Worm (Caenorhabditis elegans): ENCODE data around the gene C36C9.4.
"Not testable (repeated sequence)": the region's sequence is repeated elsewhere in the genome, so short reads cannot be mapped to it uniquely, and the experiment has no call there.

C36C9.4 gene

DNA sequence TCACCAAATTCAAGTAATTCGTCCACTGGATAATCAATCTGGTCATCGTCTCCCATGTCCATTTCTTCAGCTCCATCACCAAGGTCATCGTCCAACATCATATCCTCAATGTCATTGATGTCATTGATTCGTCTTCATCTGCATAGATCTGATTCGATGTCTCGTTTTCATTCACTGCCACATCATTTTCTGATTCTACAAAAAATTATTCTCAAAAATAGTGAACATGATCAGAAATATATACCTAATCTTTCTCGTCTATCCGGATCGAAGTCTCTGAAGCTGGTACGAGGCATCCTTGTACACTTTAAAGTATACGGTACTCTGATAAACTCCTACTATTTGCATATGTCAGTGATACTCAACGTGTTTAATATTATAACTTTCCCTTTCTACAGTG, at the start of gene C36C9.4:
TSS of gene C36C9.4 (minus strand) at position 101 of the 400 bp plus-strand sequence.
- not testable (repeated sequence) for TF ChIP-seq fkh-4 (tag; optimal IDR thresholded peaks at IDR 0.05; ENCODE audit: borderline replicate concordance); sox-4 (tag; optimal IDR thresholded peaks at IDR 0.05); nhr-71 (tag; optimal IDR thresholded peaks at IDR 0.05)

DNA sequence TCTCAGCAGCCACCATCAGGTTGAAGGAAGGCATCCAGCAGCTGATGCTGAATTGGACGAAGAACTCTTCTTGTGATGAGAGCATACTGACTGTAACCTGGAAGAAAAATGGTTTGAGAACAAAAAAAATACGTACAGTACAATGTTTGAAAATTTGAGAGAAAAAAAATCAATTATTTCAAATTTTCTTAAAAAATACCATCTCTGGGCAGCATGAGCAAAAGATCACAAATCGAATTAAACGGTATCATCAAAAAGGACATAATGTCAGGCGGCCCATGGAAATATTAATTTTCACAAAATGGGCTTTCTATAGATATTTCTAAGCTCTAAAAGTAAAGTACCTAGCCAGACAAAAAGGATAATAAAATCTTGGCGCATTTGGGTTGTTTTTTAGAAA, 49.3 kb upstream of the C36C9.4 start, which contains the start of gene Y75D11A.3:
TSS of gene Y75D11A.3 (minus strand) at position 101 of the 400 bp plus-strand sequence.
- not testable (repeated sequence) for TF ChIP-seq lir-3 (tag; optimal IDR thresholded peaks at IDR 0.05; ENCODE audit: poor library complexity); sptf-1 (tag; optimal IDR thresholded peaks at IDR 0.05); zag-1 (tag; optimal IDR thresholded peaks at IDR 0.05)

DNA sequence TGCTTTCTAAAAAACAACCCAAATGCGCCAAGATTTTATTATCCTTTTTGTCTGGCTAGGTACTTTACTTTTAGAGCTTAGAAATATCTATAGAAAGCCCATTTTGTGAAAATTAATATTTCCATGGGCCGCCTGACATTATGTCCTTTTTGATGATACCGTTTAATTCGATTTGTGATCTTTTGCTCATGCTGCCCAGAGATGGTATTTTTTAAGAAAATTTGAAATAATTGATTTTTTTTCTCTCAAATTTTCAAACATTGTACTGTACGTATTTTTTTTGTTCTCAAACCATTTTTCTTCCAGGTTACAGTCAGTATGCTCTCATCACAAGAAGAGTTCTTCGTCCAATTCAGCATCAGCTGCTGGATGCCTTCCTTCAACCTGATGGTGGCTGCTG, 45.8 kb upstream of the C36C9.4 start, which contains the start of gene Y75D11A.2:
TSS of gene Y75D11A.2 (plus strand) at position 301 of the 400 bp plus-strand sequence.
- TF ChIP-seq lir-3 (tag; optimal IDR thresholded peaks at IDR 0.05; ENCODE audit: poor library complexity); tlp-1 (tag; optimal IDR thresholded peaks at IDR 0.05); efl-1 (optimal IDR thresholded peaks at IDR 0.05); efl-1 (GFP tag; optimal IDR thresholded peaks at IDR 0.05 in 1 of 2): not testable (repeated sequence)

DNA sequence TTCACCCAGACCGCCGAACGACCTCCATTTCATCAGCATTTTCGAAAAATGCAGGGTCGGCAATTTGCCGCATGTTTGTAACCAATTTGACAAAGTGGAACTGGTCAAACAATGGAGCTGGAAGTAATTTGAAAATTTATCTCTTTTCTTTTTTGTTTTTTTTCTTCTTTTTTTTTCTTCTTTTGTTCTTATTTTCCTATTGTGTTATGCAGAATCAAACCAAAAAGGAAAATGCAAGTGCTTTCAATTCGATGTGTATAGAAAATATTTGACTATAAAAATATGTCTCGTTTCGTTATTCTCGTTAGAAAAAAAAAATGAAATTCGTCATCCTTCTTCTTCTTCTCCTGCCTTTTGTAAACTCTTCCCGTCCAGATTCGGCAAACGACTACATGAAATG, 40.8 kb upstream of the C36C9.4 start, which contains the start of gene F07G6.10:
TSS of gene F07G6.10 (plus strand) at position 301 of the 400 bp plus-strand sequence.
- no peak for TF ChIP-seq lin-13 (GFP tag; optimal IDR thresholded peaks at IDR 0.05)
- no peak for TF ChIP-seq vab-15 (tag; optimal IDR thresholded peaks at IDR 0.05)
- no peak for TF ChIP-seq lin-15B (tag; optimal IDR thresholded peaks at IDR 0.05)
- TF ChIP-seq nhr-71 (tag; optimal IDR thresholded peaks at IDR 0.05), result no peak
- no peak for TF ChIP-seq ztf-11 (tag; optimal IDR thresholded peaks at IDR 0.05)

DNA sequence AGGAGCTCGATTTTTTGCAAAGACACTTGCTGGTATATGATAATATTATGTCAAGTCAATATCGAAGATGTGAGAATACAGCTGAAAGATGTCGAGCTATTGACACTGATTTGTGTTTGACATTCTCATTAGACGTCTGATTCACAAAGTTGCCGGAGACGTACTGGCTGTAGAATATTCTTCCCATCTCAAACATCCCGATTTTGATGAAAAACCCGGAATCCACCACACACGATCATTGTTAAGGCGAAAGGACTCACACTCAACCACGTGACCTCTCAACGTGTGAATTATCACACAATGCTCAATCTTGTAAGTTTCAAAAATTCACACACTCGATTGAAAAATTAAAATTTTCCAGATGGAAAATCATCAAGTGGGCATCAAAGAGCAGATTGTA, 39.2 kb upstream of the C36C9.4 start, which contains the start of gene F07G6.12:
TSS of gene F07G6.12 (plus strand) at position 301 of the 400 bp plus-strand sequence.
- TF ChIP-seq fos-1 (tag; optimal IDR thresholded peaks at IDR 0.05), result no peak
- no peak for TF ChIP-seq efl-1 (optimal IDR thresholded peaks at IDR 0.05)
- no peak for TF ChIP-seq efl-1 (GFP tag; optimal IDR thresholded peaks at IDR 0.05 in 1 of 2)
- no peak for TF ChIP-seq fkh-8 (tag; optimal IDR thresholded peaks at IDR 0.05)
- no peak for TF ChIP-seq sup-37 (GFP tag; optimal IDR thresholded peaks at IDR 0.05)
- TF ChIP-seq nhr-76 (tag; optimal IDR thresholded peaks at IDR 0.05), result no peak
- TF ChIP-seq swsn-7 (tag; optimal IDR thresholded peaks at IDR 0.05), result no peak
- TF ChIP-seq unc-130 (tag; optimal IDR thresholded peaks at IDR 0.05), result no peak
- TF ChIP-seq C16A3.4 (tag; optimal IDR thresholded peaks at IDR 0.05), result no peak
- no peak for TF ChIP-seq hlh-17 (GFP tag; optimal IDR thresholded peaks at IDR 0.05; ENCODE audit: borderline replicate concordance)
- no peak for TF ChIP-seq ama-1 (optimal IDR thresholded peaks at IDR 0.05)
- TF ChIP-seq elt-3 (tag; optimal IDR thresholded peaks at IDR 0.05), result no peak
- TF ChIP-seq dpl-1 (GFP tag; optimal IDR thresholded peaks at IDR 0.05), result no peak
- TF ChIP-seq grh-1 (GFP tag; IDR thresholded peaks at IDR 0.05), result no peak

DNA sequence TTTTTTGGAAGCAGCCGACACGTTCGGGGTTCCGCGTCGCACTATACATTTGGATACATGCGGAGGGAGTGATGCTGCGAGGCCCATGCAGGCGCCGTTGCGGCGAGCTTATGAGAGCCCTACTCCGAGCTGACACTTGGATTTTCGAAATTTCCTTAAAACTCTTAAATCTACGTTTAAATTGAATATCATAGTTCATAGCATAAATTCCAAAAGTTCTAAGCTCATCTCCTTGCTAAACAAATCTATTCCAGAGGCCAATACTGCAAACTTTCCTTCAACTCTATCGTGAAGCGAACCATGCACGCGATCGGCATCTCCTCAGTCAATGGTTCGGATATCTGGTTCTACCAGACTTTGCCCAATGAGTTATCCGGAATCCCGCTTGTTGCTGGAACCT, 32.8 kb upstream of the C36C9.4 start, which contains the start of gene dgn-3:
TSS of gene dgn-3 (plus strand) at position 301 of the 400 bp plus-strand sequence.
- TF ChIP-seq vab-15 (tag; optimal IDR thresholded peaks at IDR 0.05) (no peak), nhr-90 (tag; optimal IDR thresholded peaks at IDR 0.05; ENCODE audit: poor library complexity) (no peak), ceh-90 (tag; optimal IDR thresholded peaks at IDR 0.05) (no peak), nhr-76 (tag; optimal IDR thresholded peaks at IDR 0.05) (no peak), mep-1 (tag; optimal IDR thresholded peaks at IDR 0.05) (no peak), unc-30 (tag; optimal IDR thresholded peaks at IDR 0.05) (no peak), aly-2 (tag; optimal IDR thresholded peaks at IDR 0.05) (no peak), nhr-237 (tag; optimal IDR thresholded peaks at IDR 0.05) (no peak), unc-62 (GFP tag; optimal IDR thresholded peaks at IDR 0.05) (no peak), unc-86 (tag; optimal IDR thresholded peaks at IDR 0.05) (no peak), sptf-1 (tag; optimal IDR thresholded peaks at IDR 0.05) (no peak)

Data from whole organism, L1 larva.